Worm (Caenorhabditis elegans) whole organism, L4/young adult: ENCODE data around the gene F54F7.2.

Experiments
- W03F9.2 ChIP-seq: fragments of 150-350 bp; optimal IDR thresholded peaks from 2 replicates; lab custom pipeline; 2014; ENCODE audit warnings: missing biosample characterization, missing genetic modification characterization
- dao-5 ChIP-seq: sonication (generic microtip); optimal IDR thresholded peaks from 2 replicates; lab custom pipeline; 2016; ENCODE audit warnings: missing genotype, missing genetic modification characterization, moderate library complexity, missing compliant biosample characterization

ce11 chrX:11878109-11878508 lies 34.6 kb downstream of the F54F7.2 start, which contains the start of gene Y62H9A.2:
- TF ChIP-seq W03F9.2 (tag; lab: Kevin White, UChicago) (no peak), dao-5 (tag; lab: Kevin White, UChicago) (no peak)
